Worm (Caenorhabditis elegans) whole organism, midembryonic: ENCODE results near the gene cyp-33C8.

ENCODE experiments used
- klf-2 ChIP-seq: fragments of 200-800 bp; sonication (Bioruptor generic); conservative IDR thresholded peaks from 2 replicates; pipeline ENCODE4 v1.3.6; 2022; ENCODE audit warnings: missing genetic modification reagents, missing genetic modification characterization, missing compliant biosample characterization
- ztf-23 ChIP-seq: fragments of 200-800 bp; sonication (Bioruptor generic); IDR thresholded peaks from 2 replicates; pipeline ENCODE4 v1.3.6; 2022; ENCODE audit warnings: missing genetic modification reagents, missing genetic modification characterization, missing compliant biosample characterization

DNA sequence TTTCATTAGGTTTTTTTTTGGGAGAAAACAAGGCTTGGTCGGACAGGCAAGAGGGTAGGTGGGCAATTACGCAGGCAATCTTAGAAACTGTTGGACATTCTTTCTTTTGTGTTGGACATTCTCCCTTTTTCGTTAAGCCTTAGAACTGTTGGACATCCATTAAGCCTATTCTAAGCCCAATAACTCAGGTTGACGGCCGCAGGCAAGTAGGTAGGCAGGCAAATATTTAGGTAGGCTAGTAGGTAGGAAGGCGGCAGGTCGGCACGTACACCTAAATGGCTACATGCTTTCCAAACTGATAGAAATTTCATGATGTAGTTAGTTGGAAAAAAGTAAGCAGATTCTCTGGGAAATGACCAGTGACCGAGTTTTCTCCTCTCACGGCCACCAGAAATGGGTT is 28.8 kb upstream of the cyp-33C8 start:
- TF ChIP-seq klf-2 (GFP tag; lab: Robert Waterston, UW), result no peak
- no peak for TF ChIP-seq ztf-23
